Worm (Caenorhabditis elegans) whole organism, L4 larva: ENCODE results near the gene ZC449.7.

Source experiments
- nhr-11 ChIP-seq: fragments of 150-350 bp; optimal IDR thresholded peaks from 2 replicates; lab custom pipeline; 2014; ENCODE audit warnings: missing biosample characterization, missing genetic modification characterization
- nhr-237 ChIP-seq: sonication (generic microtip); optimal IDR thresholded peaks from 2 replicates; lab custom pipeline; 2017; ENCODE audit warnings: missing biosample characterization, missing genetic modification characterization
- zip-2 ChIP-seq: fragments of 150-350 bp; optimal IDR thresholded peaks from 2 replicates; lab custom pipeline; 2014; ENCODE audit warnings: missing biosample characterization, missing genetic modification characterization

DNA sequence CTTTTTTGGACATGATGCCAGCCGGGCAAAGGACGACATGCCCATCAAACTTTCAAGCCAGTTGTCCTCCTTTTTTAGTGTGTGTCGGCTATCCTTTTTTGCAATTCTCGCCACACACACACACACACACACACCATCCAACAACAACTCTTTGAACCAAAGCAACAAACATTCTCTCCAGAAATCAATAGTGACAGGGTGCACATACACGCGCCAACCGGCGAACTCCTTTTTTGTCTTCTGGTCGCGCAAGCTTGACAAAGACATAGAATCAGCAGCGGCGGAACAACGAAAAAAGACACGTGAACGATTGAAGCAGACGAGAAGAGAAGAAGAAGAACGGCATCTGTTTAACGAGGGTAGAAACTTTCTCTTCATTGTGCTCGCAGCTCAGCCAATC lies 32.8 kb upstream of the ZC449.7 start:
- TF ChIP-seq nhr-11 (no peak), zip-2 (tag; lab: Kevin White, UChicago) (no peak), nhr-237 (no peak)
